Fruit fly (Drosophila melanogaster) whole organism, prepupa: ENCODE data around the gene ssp6.

ENCODE experiments used
- Blimp-1 ChIP-seq: fragments of 200-800 bp; sonication (Bioruptor generic); optimal IDR thresholded peaks from 3 replicates; lab custom pipeline; 2017; ENCODE audit warnings: missing biosample characterization, missing genetic modification characterization, mild to moderate bottlenecking, moderate library complexity, missing genetic modification reagents
- CG10669 ChIP-seq: fragments of 200-800 bp; sonication (Bioruptor generic); optimal IDR thresholded peaks from 3 replicates; lab custom pipeline; 2018; ENCODE audit warnings: missing biosample characterization, mild to moderate bottlenecking, missing genetic modification characterization, moderate library complexity
- CG11294 ChIP-seq: fragments of 200-800 bp; sonication (Bioruptor generic); IDR thresholded peaks from 2 replicates; pipeline ENCODE4 v1.3.6; 2022; ENCODE audit warnings: missing biosample characterization, missing genetic modification characterization
- CG11762 ChIP-seq: fragments of 200-800 bp; sonication (Bioruptor generic); optimal IDR thresholded peaks from 3 replicates; lab custom pipeline; 2016; ENCODE audit warnings: missing biosample characterization, missing genetic modification characterization; ENCODE audit not compliant: insufficient read depth
- CG11902 ChIP-seq: fragments of 200-800 bp; sonication (Bioruptor generic); optimal IDR thresholded peaks from 3 replicates; lab custom pipeline; 2016; ENCODE audit warnings: missing biosample characterization, missing genetic modification characterization
- CG15336 ChIP-seq: fragments of 200-800 bp; sonication (Bioruptor generic); IDR thresholded peaks from 2 replicates; pipeline ENCODE4 v1.3.6; 2022; ENCODE audit warnings: missing biosample characterization, missing genetic modification characterization
- CG3032 ChIP-seq: fragments of 200-800 bp; optimal IDR thresholded peaks from 2 replicates; lab custom pipeline; 2019; ENCODE audit warnings: missing biosample characterization, mild to moderate bottlenecking, missing genetic modification characterization, moderate library complexity
- CG31627 ChIP-seq: fragments of 200-800 bp; sonication (Bioruptor generic); optimal IDR thresholded peaks from 3 replicates; lab custom pipeline; 2016; ENCODE audit warnings: missing biosample characterization, missing genetic modification characterization
- CG32006 ChIP-seq: fragments of 200-800 bp; sonication (Bioruptor generic); optimal IDR thresholded peaks from 3 replicates; lab custom pipeline; 2017; ENCODE audit warnings: missing biosample characterization, mild to moderate bottlenecking, missing genetic modification characterization
- CG34406 ChIP-seq: fragments of 200-800 bp; sonication (Bioruptor generic); optimal IDR thresholded peaks from 3 replicates; lab custom pipeline; 2016; ENCODE audit warnings: missing biosample characterization, missing genetic modification characterization
- CG6163 ChIP-seq: fragments of 200-800 bp; sonication (Bioruptor generic); IDR thresholded peaks from 3 replicates; pipeline ENCODE4 v1.3.6; 2022; ENCODE audit warnings: missing biosample characterization, missing genetic modification characterization
- CG6276 ChIP-seq: fragments of 200-800 bp; sonication (Bioruptor generic); optimal IDR thresholded peaks from 2 replicates; lab custom pipeline; 2017; ENCODE audit warnings: missing biosample characterization, mild to moderate bottlenecking, missing genetic modification characterization
- CG6792 ChIP-seq: fragments of 200-800 bp; sonication (Bioruptor generic); optimal IDR thresholded peaks from 3 replicates; lab custom pipeline; 2016; ENCODE audit warnings: missing biosample characterization, missing genetic modification characterization
- CG6808 ChIP-seq: fragments of 200-800 bp; sonication (Bioruptor generic); optimal IDR thresholded peaks from 3 replicates; lab custom pipeline; 2017; ENCODE audit warnings: missing biosample characterization, missing genetic modification characterization, mild to moderate bottlenecking, moderate library complexity, missing genetic modification reagents
- CG6854 ChIP-seq: fragments of 200-800 bp; sonication (Bioruptor generic); optimal IDR thresholded peaks from 2 replicates; lab custom pipeline; 2017; ENCODE audit warnings: missing biosample characterization, mild to moderate bottlenecking, missing genetic modification characterization
- CG7368 ChIP-seq: fragments of 200-800 bp; sonication (Bioruptor generic); optimal IDR thresholded peaks from 3 replicates; lab custom pipeline; 2016; ENCODE audit warnings: missing biosample characterization, missing genetic modification characterization
- CG8632 ChIP-seq: fragments of 200-800 bp; sonication (Bioruptor generic); optimal IDR thresholded peaks from 3 replicates; lab custom pipeline; 2016; ENCODE audit warnings: missing biosample characterization, missing genetic modification characterization
- CG9139 ChIP-seq: fragments of 200-800 bp; sonication (Bioruptor generic); optimal IDR thresholded peaks from 3 replicates; lab custom pipeline; 2017; ENCODE audit warnings: missing biosample characterization, mild to moderate bottlenecking, missing genetic modification characterization
- Eip75B ChIP-seq: fragments of 200-800 bp; sonication (Bioruptor generic); optimal IDR thresholded peaks from 3 replicates; lab custom pipeline; 2016; ENCODE audit warnings: missing biosample characterization, missing genetic modification characterization
- Eip78C ChIP-seq: fragments of 200-800 bp; sonication (Bioruptor generic); peaks from one replicate; lab custom pipeline; 2016; ENCODE audit warnings: missing biosample characterization, missing genetic modification characterization
- Ets21C ChIP-seq: fragments of 200-800 bp; sonication (Bioruptor generic); optimal IDR thresholded peaks from 3 replicates; lab custom pipeline; 2016; ENCODE audit warnings: missing biosample characterization, missing genetic modification characterization
- Ets96B ChIP-seq: fragments of 200-800 bp; optimal IDR thresholded peaks from 2 replicates; lab custom pipeline; 2019; ENCODE audit warnings: missing biosample characterization, mild to moderate bottlenecking, missing genetic modification characterization, moderate library complexity
- Gug ChIP-seq: fragments of 200-800 bp; sonication (Bioruptor generic); IDR thresholded peaks from 2 replicates; pipeline ENCODE4 v1.3.6; 2022; ENCODE audit warnings: missing biosample characterization, missing genetic modification characterization
- Hr39 ChIP-seq: fragments of 200-800 bp; sonication (Bioruptor generic); optimal IDR thresholded peaks from 2 replicates; lab custom pipeline; 2016; ENCODE audit warnings: missing biosample characterization, missing genetic modification characterization
- Lpt ChIP-seq: fragments of 200-800 bp; sonication (Bioruptor generic); optimal IDR thresholded peaks from 3 replicates; lab custom pipeline; 2016; ENCODE audit warnings: missing biosample characterization, missing genetic modification characterization
- Met ChIP-seq: fragments of 200-800 bp; sonication (Bioruptor generic); optimal IDR thresholded peaks from 3 replicates; lab custom pipeline; 2016; ENCODE audit warnings: missing biosample characterization, missing genetic modification characterization
- OdsH ChIP-seq: fragments of 200-800 bp; sonication (Bioruptor generic); optimal IDR thresholded peaks from 3 replicates; lab custom pipeline; 2016; ENCODE audit warnings: missing biosample characterization, missing genetic modification characterization
- Smox ChIP-seq: fragments of 200-800 bp; sonication (Bioruptor generic); optimal IDR thresholded peaks from 3 replicates; lab custom pipeline; 2016; ENCODE audit warnings: missing biosample characterization, missing genetic modification characterization
- Sox14 ChIP-seq: fragments of 200-800 bp; sonication (Bioruptor generic); optimal IDR thresholded peaks from 3 replicates; lab custom pipeline; 2016; ENCODE audit warnings: missing biosample characterization, missing genetic modification characterization
- Sox15 ChIP-seq: fragments of 200-800 bp; sonication (Bioruptor generic); optimal IDR thresholded peaks from 3 replicates; lab custom pipeline; 2016; ENCODE audit warnings: missing biosample characterization, missing genetic modification characterization
- achi ChIP-seq: fragments of 200-800 bp; sonication (Bioruptor generic); optimal IDR thresholded peaks from 3 replicates; lab custom pipeline; 2016; ENCODE audit warnings: missing biosample characterization, missing genetic modification characterization
- acj6 ChIP-seq: fragments of 200-800 bp; sonication (Bioruptor generic); optimal IDR thresholded peaks from 3 replicates; lab custom pipeline; 2016; ENCODE audit warnings: missing biosample characterization, missing genetic modification characterization
- cyc ChIP-seq: fragments of 200-800 bp; sonication (Bioruptor generic); optimal IDR thresholded peaks from 3 replicates; lab custom pipeline; 2016; ENCODE audit warnings: missing biosample characterization, missing genetic modification characterization
- dac ChIP-seq: fragments of 200-800 bp; sonication (Bioruptor generic); optimal IDR thresholded peaks from 2 replicates; lab custom pipeline; 2017; ENCODE audit warnings: missing biosample characterization, mild to moderate bottlenecking, missing genetic modification characterization
- dsx ChIP-seq: fragments of 200-800 bp; optimal IDR thresholded peaks from 3 replicates; lab custom pipeline; 2019; ENCODE audit warnings: missing biosample characterization, mild to moderate bottlenecking, missing genetic modification characterization, moderate library complexity; ENCODE audit not compliant: poor library complexity, severe bottlenecking
- eg ChIP-seq: fragments of 200-800 bp; sonication (Bioruptor generic); IDR thresholded peaks from 3 replicates; pipeline ENCODE4 v1.3.6; 2022; ENCODE audit warnings: missing biosample characterization, missing genetic modification characterization
- esn ChIP-seq: fragments of 200-800 bp; sonication (Bioruptor generic); optimal IDR thresholded peaks from 2 replicates; lab custom pipeline; 2016; ENCODE audit warnings: missing biosample characterization, mild to moderate bottlenecking, missing genetic modification characterization, moderate library complexity
- fd85E ChIP-seq: fragments of 200-800 bp; sonication (Bioruptor generic); optimal IDR thresholded peaks from 3 replicates; lab custom pipeline; 2016; ENCODE audit warnings: missing biosample characterization, missing genetic modification characterization
- fkh ChIP-seq: fragments of 200-800 bp; sonication (Bioruptor generic); optimal IDR thresholded peaks from 3 replicates; lab custom pipeline; 2017; ENCODE audit warnings: missing biosample characterization, mild to moderate bottlenecking, missing genetic modification characterization, moderate library complexity
- lz ChIP-seq: fragments of 200-800 bp; sonication (Bioruptor generic); optimal IDR thresholded peaks from 3 replicates; lab custom pipeline; 2016; ENCODE audit warnings: missing biosample characterization, missing genetic modification characterization
- net ChIP-seq: fragments of 200-800 bp; sonication (Bioruptor generic); optimal IDR thresholded peaks from 3 replicates; lab custom pipeline; 2016; ENCODE audit warnings: missing biosample characterization, missing genetic modification characterization
- salr ChIP-seq, 2 experiments: fragments of 200-800 bp; sonication (Bioruptor generic); optimal IDR thresholded peaks; 3 replicates each; lab custom pipeline; 2016 to 2018; ENCODE audit warnings: missing biosample characterization in 2 of 2, missing genetic modification characterization in 2 of 2, mild to moderate bottlenecking in 1 of 2
- ss ChIP-seq, 2 experiments: fragments of 200-800 bp; sonication (Bioruptor generic); optimal IDR thresholded peaks; 2 replicates in 1 of 2; 3 replicates in 1 of 2; lab custom pipeline; 2017 to 2018; ENCODE audit warnings: mild to moderate bottlenecking in 2 of 2, missing biosample characterization in 2 of 2, missing genetic modification characterization in 2 of 2, moderate library complexity in 1 of 2
- svp ChIP-seq: fragments of 200-800 bp; sonication (Bioruptor generic); peaks from one replicate; lab custom pipeline; 2016; ENCODE audit warnings: missing biosample characterization, missing genetic modification characterization
- vri ChIP-seq: fragments of 200-800 bp; sonication (Bioruptor generic); optimal IDR thresholded peaks from 3 replicates; lab custom pipeline; 2016; ENCODE audit warnings: missing biosample characterization, mild to moderate bottlenecking, missing genetic modification characterization

The ssp6 gene

dm6 chr3L:6074975-6075692, 1.4 kb upstream of the ssp6 start, which contains the start of the genes CG13295 and CG6610 (continued):
- TF ChIP-seq net (GFP tag; lab: Kevin White, UChicago) (no peak), esn (GFP tag; lab: Kevin White, UChicago) (peak; percentile 60), dac (GFP tag; lab: Kevin White, UChicago) (no peak), salr (GFP tag; optimal IDR thresholded peaks at IDR 0.05; lab: Kevin White, UChicago) (peak in 1 of 2 experiments; percentile 3), CG11762 (GFP tag; lab: Kevin White, UChicago) (no peak), fd85E (GFP tag; lab: Kevin White, UChicago) (no peak), cyc (peak; percentile 46), vri (GFP tag; lab: Kevin White, UChicago) (peak; percentile 44), achi (GFP tag; lab: Kevin White, UChicago) (peak; percentile 44), svp (GFP tag; lab: Kevin White, UChicago) (no peak), Hr39 (GFP tag; lab: Kevin White, UChicago) (peak; percentile 60), CG6276 (GFP tag; lab: Kevin White, UChicago) (no peak), Blimp-1 (GFP tag; lab: Kevin White, UChicago) (no peak), CG8632 (GFP tag; lab: Kevin White, UChicago) (no peak), CG6854 (GFP tag; lab: Kevin White, UChicago) (no peak), Gug (GFP tag; lab: Robert Waterston, UW) (no peak), CG9139 (peak; percentile 15), CG10669 (no peak), ss (GFP tag; optimal IDR thresholded peaks at IDR 0.05; lab: Kevin White, UChicago) (peak in 1 of 2 experiments; percentile 44), CG6808 (GFP tag; lab: Kevin White, UChicago) (peak; percentile 23), Sox15 (peak; percentile 7), Met (GFP tag; lab: Kevin White, UChicago) (peak; percentile 47), eg (GFP tag; lab: Robert Waterston, UW) (peak; percentile 45; the same call in 2 of the 3 replicates), Lpt (GFP tag; lab: Kevin White, UChicago) (no peak), CG3032 (tag; lab: Kevin White, UChicago) (peak; percentile 71), Eip75B (peak; percentile 47), CG31627 (GFP tag; lab: Kevin White, UChicago) (peak; percentile 69), CG7368 (GFP tag; lab: Kevin White, UChicago) (no peak), CG32006 (GFP tag; lab: Kevin White, UChicago) (peak; percentile 58), CG11902 (no peak)

- TF ChIP-seq CG34406 (GFP tag; lab: Kevin White, UChicago) (no peak), achi (GFP tag; lab: Kevin White, UChicago) (peak; percentile 88)
- TF ChIP-seq, all 60 proteins: peak for 1
Observed at dm6 chr3L:6082561-6082960, 6.0 kb downstream of the ssp6 start, which contains the start of gene CG13293. TSS of gene CG13293 (plus strand) at chr3L:6082883.

dm6 chr3L:6084446-6084845, 7.9 kb downstream of the ssp6 start:
- TF ChIP-seq CG6163 (GFP tag; lab: Robert Waterston, UW) = peak; percentile 25; the same call in 1 of the 3 replicates
- TF ChIP-seq Smox (GFP tag; lab: Kevin White, UChicago) = no peak
- TF ChIP-seq CG6792 = no peak
- peak; percentile 82 for TF ChIP-seq Eip78C (GFP tag; lab: Kevin White, UChicago)
- TF ChIP-seq CG32006 (GFP tag; lab: Kevin White, UChicago) = peak; percentile 72
- TF ChIP-seq Sox14 = peak; percentile 7
- TF ChIP-seq ss (GFP tag; optimal IDR thresholded peaks at IDR 0.05; lab: Kevin White, UChicago) = no peak
- no peak for TF ChIP-seq CG11902
- peak; percentile 19 for TF ChIP-seq CG10669
- peak; percentile 43 for TF ChIP-seq Ets96B (tag; lab: Kevin White, UChicago)
- peak; percentile 19 for TF ChIP-seq CG6276 (GFP tag; lab: Kevin White, UChicago)
- peak; percentile 45 for TF ChIP-seq Gug (GFP tag; lab: Robert Waterston, UW)
- no peak for TF ChIP-seq dsx (GFP tag; lab: Kevin White, UChicago)
- TF ChIP-seq Eip75B = peak; percentile 9
- no peak; the same call in 2 of the 3 replicates for TF ChIP-seq eg (GFP tag; lab: Robert Waterston, UW)
- TF ChIP-seq CG11294 (GFP tag; lab: Robert Waterston, UW) = no peak; the same call in 1 of the 2 replicates
- no peak for TF ChIP-seq Lpt (GFP tag; lab: Kevin White, UChicago)
- TF ChIP-seq fkh = no peak
- TF ChIP-seq CG31627 (GFP tag; lab: Kevin White, UChicago) = no peak
- TF ChIP-seq CG8632 (GFP tag; lab: Kevin White, UChicago) = no peak
- TF ChIP-seq lz (GFP tag; lab: Kevin White, UChicago) = no peak
- peak; percentile 75 for TF ChIP-seq CG15336 (GFP tag; lab: Robert Waterston, UW)
- peak; percentile 46 for TF ChIP-seq acj6 (GFP tag; lab: Kevin White, UChicago)
- TF ChIP-seq Ets21C (GFP tag; lab: Kevin White, UChicago) = no peak
- peak; percentile 38 for TF ChIP-seq svp (GFP tag; lab: Kevin White, UChicago)
- peak; percentile 64 for TF ChIP-seq OdsH (GFP tag; lab: Kevin White, UChicago)
- TF ChIP-seq net (GFP tag; lab: Kevin White, UChicago) = no peak
